Worm (Caenorhabditis elegans) whole organism, late embryonic: Measurements from ENCODE around the gene fbxb-79.

Source experiments
- ceh-34 ChIP-seq: sonication (generic microtip); optimal IDR thresholded peaks from 2 replicates; lab custom pipeline; 2016; ENCODE audit warnings: mild to moderate bottlenecking, missing genetic modification characterization, missing compliant biosample characterization
- ets-4 ChIP-seq: sonication (generic microtip); optimal IDR thresholded peaks from 2 replicates; lab custom pipeline; 2016; ENCODE audit warnings: missing genetic modification characterization, missing compliant biosample characterization
- hlh-6 ChIP-seq: sonication (generic microtip); optimal IDR thresholded peaks from 2 replicates; lab custom pipeline; 2016; ENCODE audit warnings: missing genotype, missing genetic modification characterization, missing compliant biosample characterization
- nfya-1 ChIP-seq: sonication (generic microtip); optimal IDR thresholded peaks from 2 replicates; lab custom pipeline; 2017; ENCODE audit warnings: missing genetic modification characterization, mild to moderate bottlenecking, missing compliant biosample characterization, antibody characterized with exemption, moderate library complexity

Gene fbxb-79

DNA sequence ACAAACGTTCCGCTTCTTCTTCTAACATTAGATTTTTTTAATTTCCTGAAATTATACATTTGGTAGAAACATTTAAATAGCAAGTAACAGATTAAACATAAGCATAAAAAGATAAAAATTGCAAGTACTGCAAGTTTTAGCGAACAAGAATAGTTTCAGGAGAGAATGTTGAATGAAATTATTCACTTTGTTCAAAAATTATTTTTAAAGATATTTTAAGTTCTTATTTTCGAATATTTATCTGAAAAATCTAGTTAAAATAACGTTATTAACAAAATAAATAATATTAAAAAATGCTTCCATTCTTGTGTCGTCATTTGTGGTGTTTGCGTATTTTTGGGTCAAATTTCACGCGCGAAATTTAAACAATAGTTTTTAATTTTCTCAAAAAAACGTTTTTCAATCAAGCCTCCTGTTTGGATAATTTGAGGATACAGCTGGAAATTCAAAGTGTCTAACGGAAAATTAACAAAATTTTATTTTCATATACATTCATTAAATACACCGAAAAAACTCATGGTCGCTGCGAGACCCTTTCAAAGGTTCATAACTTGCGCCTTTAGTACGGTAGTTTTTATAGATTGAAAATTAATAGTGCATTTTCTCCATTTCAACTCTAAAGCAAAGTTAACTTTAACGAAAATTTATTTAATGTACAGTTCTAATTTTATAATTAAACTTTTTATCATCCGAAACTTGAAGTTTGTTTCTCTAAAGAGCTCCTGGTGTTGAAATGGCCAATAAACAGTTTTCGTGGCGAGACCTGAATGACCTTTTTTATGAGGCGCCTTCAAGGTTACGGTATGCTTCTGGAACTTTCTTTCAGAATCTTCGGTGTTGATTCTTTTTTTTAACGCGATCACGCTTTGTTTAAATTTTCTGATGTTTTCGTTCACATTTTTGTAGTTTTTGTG, 46.7 kb downstream of the fbxb-79 start, which contains the start of gene skih-2:
Gene skih-2 (minus strand): TSS at position 51 of the 914 bp plus-strand sequence.
- peak; percentile 27 for TF ChIP-seq nfya-1
- peak; percentile 90 for TF ChIP-seq ceh-34 (tag; lab: Kevin White, UChicago)
- no peak for TF ChIP-seq ets-4 (tag; lab: Kevin White, UChicago)
- TF ChIP-seq hlh-6 (tag; lab: Kevin White, UChicago): no peak
